Worm (Caenorhabditis elegans) whole organism, young adult: Measurements from ENCODE around the gene parn-2.

ENCODE experiments used
- B0035.1 ChIP-seq: sonication (generic microtip); optimal IDR thresholded peaks from 2 replicates; lab custom pipeline; 2016; ENCODE audit warnings: missing genetic modification characterization, mild to moderate bottlenecking, missing compliant biosample characterization, missing genotype, missing genetic modification reagents
- sdz-38 ChIP-seq: sonication (generic microtip); optimal IDR thresholded peaks from 2 replicates; lab custom pipeline; 2016; ENCODE audit warnings: missing genotype, missing genetic modification characterization, missing compliant biosample characterization
- ztf-22 ChIP-seq: fragments of 200-800 bp; sonication (Bioruptor generic); optimal IDR thresholded peaks from 2 replicates; lab custom pipeline; 2018; ENCODE audit warnings: mild to moderate bottlenecking, missing genetic modification characterization, moderate library complexity, missing compliant biosample characterization

DNA sequence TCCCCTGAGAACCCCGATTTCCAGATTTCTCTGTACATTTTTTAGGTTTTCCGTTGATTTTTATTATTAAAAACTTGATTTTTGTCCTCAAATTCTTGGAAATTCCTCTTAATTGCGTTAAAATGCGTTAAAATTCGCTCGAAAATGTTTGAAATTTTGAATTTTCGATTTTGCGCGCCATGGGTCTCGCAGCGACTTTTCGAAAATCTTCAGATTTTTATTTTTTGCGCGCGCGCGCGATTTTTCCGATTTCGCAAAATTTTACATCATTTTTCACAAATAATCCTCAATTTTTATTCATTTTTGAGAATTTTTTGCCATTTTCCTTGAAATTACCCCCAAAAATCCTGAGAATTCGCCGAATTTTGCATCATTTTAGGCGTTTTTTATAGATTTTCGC lies 27.6 kb upstream of the parn-2 start:
- TF ChIP-seq sdz-38 (no peak), ztf-22 (GFP tag; lab: Kevin White, UChicago) (no peak), B0035.1 (no peak)
